Worm (Caenorhabditis elegans) whole organism, mixed stage, embryonic: Measurements from ENCODE around the gene T02H6.10.

Source experiments
- M03D4.4 ChIP-seq: sonication (generic microtip); optimal IDR thresholded peaks from 2 replicates; lab custom pipeline; 2017; ENCODE audit warnings: mild to moderate bottlenecking, missing genetic modification characterization, missing compliant biosample characterization
- ceh-39 ChIP-seq: fragments of 150-350 bp; optimal IDR thresholded peaks from 2 replicates; lab custom pipeline; 2014; ENCODE audit warnings: missing biosample characterization, missing genetic modification characterization
- ceh-43 ChIP-seq: fragments of 200-800 bp; sonication (Bioruptor generic); optimal IDR thresholded peaks from 2 replicates; lab custom pipeline; 2018; ENCODE audit warnings: mild to moderate bottlenecking, missing genetic modification characterization, moderate library complexity, missing compliant biosample characterization
- ceh-83 ChIP-seq: fragments of 200-800 bp; sonication (Bioruptor generic); optimal IDR thresholded peaks from 2 replicates; lab custom pipeline; 2018; ENCODE audit warnings: mild to moderate bottlenecking, missing genetic modification characterization, missing compliant biosample characterization
- ces-1 ChIP-seq: fragments of 150-350 bp; optimal IDR thresholded peaks from 2 replicates; lab custom pipeline; 2014; ENCODE audit warnings: missing biosample characterization, missing genetic modification reagents, missing genetic modification characterization
- cnd-1 ChIP-seq: fragments of 200-800 bp; sonication (Bioruptor generic); optimal IDR thresholded peaks from 2 replicates; lab custom pipeline; 2018; ENCODE audit warnings: mild to moderate bottlenecking, missing genetic modification characterization, missing compliant biosample characterization
- drap-1 ChIP-seq: fragments of 200-800 bp; sonication (Bioruptor generic); optimal IDR thresholded peaks from 3 replicates; lab custom pipeline; 2018; ENCODE audit warnings: mild to moderate bottlenecking, missing genetic modification characterization, missing compliant biosample characterization
- elt-1 ChIP-seq: sonication (generic microtip); optimal IDR thresholded peaks from 2 replicates; lab custom pipeline; 2017; ENCODE audit warnings: missing genetic modification characterization, mild to moderate bottlenecking, missing compliant biosample characterization, antibody characterized with exemption, moderate library complexity, borderline replicate concordance; ENCODE audit not compliant: insufficient read depth
- flh-1 ChIP-seq: fragments of 200-800 bp; sonication (Bioruptor generic); optimal IDR thresholded peaks from 2 replicates; lab custom pipeline; 2018; ENCODE audit warnings: mild to moderate bottlenecking, missing genetic modification characterization, moderate library complexity, missing compliant biosample characterization
- ham-2 ChIP-seq: fragments of 200-800 bp; sonication (Bioruptor generic); optimal IDR thresholded peaks from 2 replicates; lab custom pipeline; 2018; ENCODE audit warnings: mild to moderate bottlenecking, missing genetic modification characterization, missing compliant biosample characterization
- hlh-1 ChIP-seq: fragments of 150-350 bp; optimal IDR thresholded peaks from 2 replicates; lab custom pipeline; 2014; ENCODE audit warnings: missing biosample characterization, missing genetic modification reagents, missing genetic modification characterization
- lin-32 ChIP-seq: fragments of 200-800 bp; sonication (Bioruptor generic); optimal IDR thresholded peaks from 2 replicates; lab custom pipeline; 2018; ENCODE audit warnings: mild to moderate bottlenecking, missing genetic modification characterization, missing compliant biosample characterization
- lsy-2 ChIP-seq: fragments of 150-350 bp; optimal IDR thresholded peaks from 2 replicates; lab custom pipeline; 2014; ENCODE audit warnings: missing biosample characterization, missing genetic modification characterization
- mep-1 ChIP-seq: fragments of 150-350 bp; optimal IDR thresholded peaks from 2 replicates; lab custom pipeline; 2017; ENCODE audit warnings: missing biosample characterization, missing genetic modification reagents, missing genetic modification characterization, inconsistent platforms
- mls-2 ChIP-seq: sonication (generic microtip); optimal IDR thresholded peaks from 2 replicates; lab custom pipeline; 2016; ENCODE audit warnings: mild to moderate bottlenecking, missing genetic modification characterization, moderate library complexity, missing compliant biosample characterization
- nhr-12 ChIP-seq: fragments of 150-350 bp; optimal IDR thresholded peaks from 2 replicates; lab custom pipeline; 2014; ENCODE audit warnings: missing biosample characterization, missing genetic modification characterization
- nhr-2 ChIP-seq: fragments of 150-350 bp; optimal IDR thresholded peaks from 2 replicates; lab custom pipeline; 2014; ENCODE audit warnings: missing biosample characterization, missing genetic modification characterization
- nhr-237 ChIP-seq: fragments of 150-350 bp; optimal IDR thresholded peaks from 2 replicates; lab custom pipeline; 2014; ENCODE audit warnings: missing biosample characterization, missing genetic modification characterization
- nhr-76 ChIP-seq: sonication (generic microtip); optimal IDR thresholded peaks from 2 replicates; lab custom pipeline; 2017; ENCODE audit warnings: missing biosample characterization, missing genetic modification characterization
- sem-2 ChIP-seq: fragments of 200-800 bp; sonication (Bioruptor generic); optimal IDR thresholded peaks from 2 replicates; lab custom pipeline; 2018; ENCODE audit warnings: mild to moderate bottlenecking, missing genetic modification characterization, missing compliant biosample characterization
- snpc-4 ChIP-seq: fragments of 150-350 bp; optimal IDR thresholded peaks from 2 replicates; lab custom pipeline; 2014; ENCODE audit warnings: missing biosample characterization, missing genetic modification characterization
- sptf-1 ChIP-seq: sonication (generic microtip); optimal IDR thresholded peaks from 2 replicates; lab custom pipeline; 2017; ENCODE audit warnings: mild to moderate bottlenecking, missing genetic modification characterization, moderate library complexity, missing compliant biosample characterization
- tbx-8 ChIP-seq: fragments of 200-800 bp; sonication (Bioruptor generic); optimal IDR thresholded peaks from 2 replicates; lab custom pipeline; 2018; ENCODE audit warnings: mild to moderate bottlenecking, missing genetic modification characterization, moderate library complexity, missing compliant biosample characterization
- unc-120 ChIP-seq: sonication (generic microtip); optimal IDR thresholded peaks from 2 replicates; lab custom pipeline; 2017; ENCODE audit warnings: missing genetic modification characterization, missing compliant biosample characterization; ENCODE audit not compliant: poor library complexity, severe bottlenecking
- unc-62 ChIP-seq: fragments of 150-350 bp; optimal IDR thresholded peaks from 2 replicates; lab custom pipeline; 2014; ENCODE audit warnings: missing biosample characterization, missing genetic modification reagents, missing genetic modification characterization
- zip-8 ChIP-seq: fragments of 150-350 bp; optimal IDR thresholded peaks from 2 replicates; lab custom pipeline; 2014; ENCODE audit warnings: missing biosample characterization, missing genetic modification characterization
- ztf-11 ChIP-seq: fragments of 150-350 bp; optimal IDR thresholded peaks from 2 replicates; lab custom pipeline; 2014; ENCODE audit warnings: missing biosample characterization, missing genetic modification characterization

T02H6.10 gene

ce11 chrII:667864-668263, 12.6 kb downstream of the T02H6.10 start:
- TF ChIP-seq ztf-11 (tag; lab: Kevin White, UChicago) (no peak), ceh-83 (GFP tag; lab: Kevin White, UChicago) (no peak), unc-120 (tag; lab: Kevin White, UChicago) (no peak), cnd-1 (tag; lab: Kevin White, UChicago) (no peak), drap-1 (GFP tag; lab: Kevin White, UChicago) (no peak), nhr-12 (tag; lab: Kevin White, UChicago) (no peak), nhr-237 (tag; lab: Kevin White, UChicago) (no peak), M03D4.4 (no peak), mep-1 (tag; lab: Kevin White, UChicago) (no peak), lin-32 (GFP tag; lab: Kevin White, UChicago) (no peak)

- TF ChIP-seq nhr-76 (tag; lab: Kevin White, UChicago) (no peak), snpc-4 (tag; lab: Kevin White, UChicago) (no peak), ceh-43 (GFP tag; lab: Kevin White, UChicago) (no peak), zip-8 (tag; lab: Kevin White, UChicago) (no peak), elt-1 (tag; lab: Kevin White, UChicago) (no peak), ceh-83 (GFP tag; lab: Kevin White, UChicago) (no peak), ces-1 (GFP tag; lab: Kevin White, UChicago) (no peak), mls-2 (tag; lab: Kevin White, UChicago) (no peak), tbx-8 (GFP tag; lab: Kevin White, UChicago) (no peak), sem-2 (GFP tag; lab: Kevin White, UChicago) (no peak)
Measured at ce11 chrII:661696-662095, 18.8 kb downstream of the T02H6.10 start, which contains the start of gene sri-45. sri-45 (minus strand) TSS chrII:661796.

- TF ChIP-seq ztf-11 (tag; lab: Kevin White, UChicago) (no peak), ceh-39 (tag; lab: Kevin White, UChicago) (no peak), unc-120 (tag; lab: Kevin White, UChicago) (no peak), nhr-12 (tag; lab: Kevin White, UChicago) (no peak)
Measured at ce11 chrII:658369-658768, 22.1 kb downstream of the T02H6.10 start, which contains the start of gene sdz-24. sdz-24 (plus strand) TSS chrII:658669.

ce11 chrII:651324-651723, 29.2 kb downstream of the T02H6.10 start:
- no peak for TF ChIP-seq tbx-8 (GFP tag; lab: Kevin White, UChicago)
- TF ChIP-seq ham-2 (GFP tag; lab: Kevin White, UChicago), result peak; percentile 35

- TF ChIP-seq flh-1 (GFP tag; lab: Kevin White, UChicago) (no peak), drap-1 (GFP tag; lab: Kevin White, UChicago) (no peak), ceh-39 (tag; lab: Kevin White, UChicago) (no peak), snpc-4 (tag; lab: Kevin White, UChicago) (no peak), hlh-1 (tag; lab: Kevin White, UChicago) (no peak), ces-1 (GFP tag; lab: Kevin White, UChicago) (peak; percentile 33), sptf-1 (tag; lab: Kevin White, UChicago) (no peak), unc-62 (GFP tag; lab: Kevin White, UChicago) (no peak), lsy-2 (tag; lab: Kevin White, UChicago) (peak; percentile 28), zip-8 (tag; lab: Kevin White, UChicago) (no peak)
Measured at ce11 chrII:650321-651005, 30.0 kb downstream of the T02H6.10 start, which contains the start of the genes K07E8.7 and frpr-14. K07E8.7 (minus strand) TSS chrII:650367. frpr-14 (plus strand) TSS chrII:650955.

ce11 chrII:643733-644132, 36.8 kb downstream of the T02H6.10 start:
- TF ChIP-seq ham-2 (GFP tag; lab: Kevin White, UChicago), result peak; percentile 9
- TF ChIP-seq nhr-2, result no peak
- TF ChIP-seq, all 35 proteins: peak for 1
